Worm (Caenorhabditis elegans): ENCODE measurements around the gene M04C3.2.

Gene M04C3.2

DNA sequence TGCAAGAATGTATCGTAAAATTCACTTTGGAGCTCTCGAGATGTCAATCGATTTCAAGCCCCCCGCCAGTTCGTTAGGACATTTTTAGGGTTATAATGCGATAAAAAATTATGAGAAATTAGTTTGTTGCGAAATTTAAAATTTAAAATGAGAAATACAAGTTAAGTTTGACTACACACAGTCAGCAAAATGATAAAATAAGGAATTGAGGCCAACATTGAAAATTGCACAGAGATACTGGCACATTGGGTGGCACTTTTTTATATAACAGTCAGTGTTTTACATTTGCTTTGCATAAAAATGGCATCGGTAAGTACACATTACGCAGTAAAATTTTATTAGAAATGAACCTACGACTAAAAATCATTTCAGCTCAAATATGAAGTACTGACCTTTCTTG, 19.4 kb upstream of the M04C3.2 start, which contains the start of gene Y43F8B.12:
TSS of gene Y43F8B.12 (plus strand) at position 301 of the 400 bp plus-strand sequence.
- no peak for TF ChIP-seq W03F9.2 (tag; optimal IDR thresholded peaks at IDR 0.05)
- no peak for TF ChIP-seq him-1 (tag; optimal IDR thresholded peaks at IDR 0.05)
- no peak for TF ChIP-seq dao-5 (tag; optimal IDR thresholded peaks at IDR 0.05)

DNA sequence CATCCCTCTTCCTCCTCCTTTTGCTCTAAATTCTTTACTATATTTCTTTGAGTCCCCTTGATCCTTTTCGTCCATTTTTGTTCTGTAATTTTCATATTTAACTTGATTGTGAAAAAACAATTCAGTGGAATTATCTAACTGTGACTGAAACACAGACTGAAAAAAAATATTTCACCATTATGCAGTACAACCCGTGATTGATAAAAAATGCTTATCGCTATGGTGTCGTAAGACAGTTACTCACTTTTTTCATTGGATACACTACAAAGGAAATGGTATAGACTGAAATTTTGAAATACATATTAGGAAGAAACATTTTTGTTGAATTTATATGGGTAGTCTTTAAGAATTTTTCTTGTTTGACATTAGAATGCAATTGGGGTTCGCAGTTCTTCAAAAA, 18.9 kb upstream of the M04C3.2 start, which contains the start of gene Y43F8B.23:
TSS of gene Y43F8B.23 (minus strand) at position 75 of the 400 bp plus-strand sequence.
- TF ChIP-seq dao-5 (tag; optimal IDR thresholded peaks at IDR 0.05), result no peak
- TF ChIP-seq him-1 (tag; optimal IDR thresholded peaks at IDR 0.05), result no peak

DNA sequence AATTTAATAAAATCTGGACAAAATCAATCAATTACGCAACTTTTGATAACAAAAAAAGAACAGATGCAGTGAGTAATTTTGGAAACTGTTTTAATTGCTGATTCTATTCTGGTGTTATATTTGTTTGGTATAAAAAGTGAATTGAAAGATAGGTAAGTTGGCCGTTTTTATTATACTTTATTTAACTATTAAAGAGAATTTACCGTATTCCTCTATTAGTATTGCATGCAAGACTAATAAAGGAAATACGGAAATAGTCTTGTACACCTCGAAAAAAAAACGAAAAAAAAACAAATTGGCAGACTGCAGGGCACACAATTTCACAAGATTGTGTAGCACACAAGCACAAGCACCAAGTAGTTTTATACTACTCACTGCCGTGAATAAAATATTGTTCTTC, 13.9 kb upstream of the M04C3.2 start, which contains the start of gene Y43F8B.25:
TSS of gene Y43F8B.25 (plus strand) at position 301 of the 400 bp plus-strand sequence.
- TF ChIP-seq W03F9.2 (tag; optimal IDR thresholded peaks at IDR 0.05) (no peak), dao-5 (tag; optimal IDR thresholded peaks at IDR 0.05) (no peak), him-1 (tag; optimal IDR thresholded peaks at IDR 0.05) (no peak)

DNA sequence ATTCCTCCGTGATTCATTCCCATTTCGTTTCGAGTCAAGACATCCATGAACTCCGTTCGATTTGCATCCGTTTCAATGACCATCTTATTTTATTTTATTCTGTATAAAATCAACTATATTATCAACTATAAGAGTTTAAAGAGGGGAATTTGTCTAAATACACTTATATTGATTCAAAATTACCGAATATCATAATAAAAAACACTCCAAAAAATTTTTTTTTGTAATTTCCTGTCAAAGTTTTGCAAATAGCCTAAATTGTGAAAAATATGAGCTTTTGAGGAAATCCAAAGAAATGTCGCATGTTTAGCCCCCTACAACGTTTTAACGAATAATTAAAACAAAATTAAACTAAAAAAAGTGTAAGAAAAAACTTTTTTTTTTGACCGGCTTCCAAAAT, 13.3 kb upstream of the M04C3.2 start, which contains the start of gene Y43F8B.15:
TSS of gene Y43F8B.15 (minus strand) at position 101 of the 400 bp plus-strand sequence.
- TF ChIP-seq W03F9.2 (tag; optimal IDR thresholded peaks at IDR 0.05) (no peak), dao-5 (tag; optimal IDR thresholded peaks at IDR 0.05) (no peak), him-1 (tag; optimal IDR thresholded peaks at IDR 0.05) (no peak)

DNA sequence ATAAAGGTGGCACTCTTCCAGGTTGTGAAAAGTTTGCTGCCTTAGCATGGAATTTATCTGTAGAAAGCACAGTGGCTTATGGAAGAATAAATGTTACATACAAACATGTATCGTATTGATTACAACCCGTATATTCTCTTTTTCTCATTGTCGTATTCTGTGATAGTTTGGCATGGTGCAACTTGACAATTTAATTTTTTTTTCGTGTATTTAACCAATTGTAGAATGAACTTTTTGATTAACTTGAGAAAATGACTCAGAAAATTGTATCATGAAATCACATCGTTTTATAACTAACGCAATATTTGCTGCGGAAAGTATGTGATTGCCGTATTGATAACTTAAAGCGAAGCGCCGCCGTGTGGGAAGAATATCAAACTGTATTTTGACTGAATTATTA, 8.4 kb upstream of the M04C3.2 start, which contains the start of gene Y43F8B.24:
TSS of gene Y43F8B.24 (plus strand) at position 301 of the 400 bp plus-strand sequence.
- no peak for TF ChIP-seq him-1 (tag; optimal IDR thresholded peaks at IDR 0.05)
- TF ChIP-seq W03F9.2 (tag; optimal IDR thresholded peaks at IDR 0.05), result no peak
- TF ChIP-seq dao-5 (tag; optimal IDR thresholded peaks at IDR 0.05), result no peak

DNA sequence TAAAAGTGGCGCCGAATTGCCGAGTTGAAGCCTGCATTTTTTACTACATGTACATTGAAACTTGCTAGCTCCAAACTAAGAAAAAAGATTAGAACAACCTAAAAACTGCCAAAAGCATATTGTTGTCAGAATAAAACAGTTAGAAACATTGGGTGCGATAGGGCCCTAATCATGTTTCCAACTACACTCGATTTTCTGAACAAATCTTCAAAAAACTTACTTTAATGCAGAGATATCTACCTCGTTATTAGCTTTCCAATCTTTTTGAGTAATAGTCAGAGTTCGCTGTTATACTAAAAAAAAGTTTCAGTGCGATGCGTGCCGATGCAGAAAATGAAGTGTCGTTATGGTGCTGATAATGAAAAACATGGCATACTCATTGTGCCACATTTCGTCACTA, 6.9 kb upstream of the M04C3.2 start, which contains the start of the genes Y43F8B.13 and Y43F8B.14:
TSS of gene Y43F8B.13 (plus strand) at position 301 of the 400 bp plus-strand sequence.
TSS of gene Y43F8B.14 (minus strand) at position 322 of the 400 bp plus-strand sequence.
- no peak for TF ChIP-seq him-1 (tag; optimal IDR thresholded peaks at IDR 0.05)
- no peak for TF ChIP-seq dao-5 (tag; optimal IDR thresholded peaks at IDR 0.05)
- TF ChIP-seq W03F9.2 (tag; optimal IDR thresholded peaks at IDR 0.05), result no peak

DNA sequence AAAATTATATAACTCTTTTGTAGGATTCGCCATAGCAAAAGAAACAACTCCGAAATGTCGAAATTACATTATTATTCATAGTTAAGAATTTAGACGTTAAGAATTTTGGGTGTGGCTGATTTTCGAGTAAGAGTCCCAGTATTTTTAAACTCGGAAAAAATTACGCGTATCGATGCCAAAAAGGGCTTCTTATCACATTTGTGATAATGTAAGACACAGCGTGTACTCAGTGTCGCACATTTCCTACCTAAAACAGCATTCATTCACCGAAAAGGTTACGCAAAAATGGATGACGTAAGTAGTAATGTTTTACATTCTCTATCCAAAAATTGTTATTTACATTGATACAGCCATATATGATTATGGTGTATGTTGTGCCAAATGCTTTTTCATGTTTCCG, 839 bp upstream of the M04C3.2 start, which contains the start of gene M04C3.5:
TSS of gene M04C3.5 (plus strand) at position 190 of the 400 bp plus-strand sequence.
- TF ChIP-seq him-1 (tag; optimal IDR thresholded peaks at IDR 0.05) (no peak), W03F9.2 (tag; optimal IDR thresholded peaks at IDR 0.05) (no peak), dao-5 (tag; optimal IDR thresholded peaks at IDR 0.05) (no peak)

DNA sequence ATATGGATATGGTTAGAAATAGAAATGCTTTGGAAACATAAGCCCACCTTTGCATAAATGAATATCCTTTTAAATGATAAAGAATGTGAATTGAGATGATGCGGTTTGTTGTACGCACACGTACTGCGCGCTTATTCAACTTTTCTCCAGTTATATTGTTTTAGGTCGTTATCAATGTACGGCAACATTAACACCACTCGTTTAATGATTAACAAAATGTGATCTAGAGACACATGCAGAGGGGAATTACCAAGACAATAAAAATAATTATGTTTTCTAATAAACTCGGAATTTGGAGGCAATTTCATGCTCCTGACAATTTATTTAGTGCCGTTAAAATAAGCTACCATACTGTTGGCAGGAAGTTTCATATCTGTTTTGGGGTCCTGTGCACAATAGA, 3.3 kb downstream of the M04C3.2 start, which contains the start of gene M04C3.1:
TSS of gene M04C3.1 (minus strand) at position 164 of the 400 bp plus-strand sequence.
- TF ChIP-seq him-1 (tag; optimal IDR thresholded peaks at IDR 0.05) (no peak), W03F9.2 (tag; optimal IDR thresholded peaks at IDR 0.05) (no peak), dao-5 (tag; optimal IDR thresholded peaks at IDR 0.05) (no peak)

DNA sequence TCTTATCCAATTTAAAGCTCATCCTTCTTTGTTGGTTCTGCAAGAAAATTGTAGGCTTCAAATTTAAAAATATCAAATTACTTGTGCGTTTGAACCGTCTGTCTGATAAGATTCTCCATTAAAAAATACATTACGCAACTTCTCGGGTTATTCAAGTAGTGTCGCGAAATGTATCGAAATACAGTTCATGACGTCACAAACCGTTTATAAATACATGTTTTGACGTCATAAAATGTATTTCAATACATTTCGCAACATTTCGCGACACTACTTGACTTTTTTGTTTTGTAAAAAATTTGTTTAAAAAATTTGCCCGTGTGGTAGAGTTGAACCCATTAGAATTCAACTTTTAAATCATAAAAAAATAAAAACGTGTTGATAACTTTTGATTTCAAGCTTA, 5.1 kb downstream of the M04C3.2 start:
- TF ChIP-seq dao-5 (tag; optimal IDR thresholded peaks at IDR 0.05) (no peak), W03F9.2 (tag; optimal IDR thresholded peaks at IDR 0.05) (no peak)

DNA sequence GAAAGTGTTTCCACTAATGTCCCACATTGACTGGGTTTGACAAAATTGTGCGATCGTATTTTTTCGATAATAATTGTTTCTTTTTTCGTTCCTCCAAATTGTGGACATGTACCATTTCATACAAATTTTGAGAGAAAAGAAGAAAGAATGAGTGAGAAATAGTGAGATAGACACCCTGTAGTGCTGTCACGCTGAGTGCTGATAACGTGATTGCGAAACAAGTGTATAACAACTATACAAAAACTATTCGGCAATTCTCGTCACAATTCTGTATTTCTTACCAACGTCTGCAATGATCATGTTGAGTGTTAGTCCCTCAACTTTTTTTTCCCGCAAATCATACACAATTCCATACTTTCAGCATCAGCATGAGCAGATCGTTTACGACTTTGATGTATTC, 12.4 kb downstream of the M04C3.2 start, which contains the start of gene C25F9.14:
TSS of gene C25F9.14 (plus strand) at position 178 of the 400 bp plus-strand sequence.
- TF ChIP-seq him-1 (tag; optimal IDR thresholded peaks at IDR 0.05), result no peak
- TF ChIP-seq W03F9.2 (tag; optimal IDR thresholded peaks at IDR 0.05), result no peak
- no peak for TF ChIP-seq dao-5 (tag; optimal IDR thresholded peaks at IDR 0.05)

DNA sequence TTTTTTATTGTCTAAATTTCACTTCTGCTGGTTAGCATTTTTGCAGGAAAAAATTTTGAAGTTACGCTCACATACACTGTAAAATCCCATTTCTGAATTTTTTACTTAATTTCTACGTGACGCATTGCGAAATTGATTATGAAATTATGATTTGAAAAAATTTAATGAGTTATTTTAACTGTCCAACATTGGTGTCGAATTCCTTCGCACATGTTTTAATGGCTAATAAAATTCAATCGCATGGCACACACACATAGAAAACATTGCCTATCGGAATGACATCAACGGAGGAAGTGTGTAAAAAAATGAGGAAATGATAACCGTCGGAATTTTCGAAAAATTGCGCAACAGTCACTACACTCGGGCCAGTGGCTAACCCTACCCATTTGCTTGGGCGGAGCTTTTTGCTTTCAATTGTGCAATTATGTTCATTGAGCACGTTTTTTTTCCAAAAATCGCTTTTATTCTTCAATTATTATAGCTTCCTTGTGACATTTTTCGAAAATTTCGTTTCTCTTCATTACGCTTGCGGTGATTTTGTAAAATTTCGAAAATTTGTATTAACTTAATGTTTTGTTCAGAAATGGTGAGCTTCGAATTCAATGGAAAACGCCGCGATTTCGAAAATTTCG, 14.8 kb downstream of the M04C3.2 start, which contains the start of gene C25F9.16:
TSS of gene C25F9.16 (plus strand) at position 582 of the 632 bp plus-strand sequence.
- TF ChIP-seq W03F9.2 (tag; optimal IDR thresholded peaks at IDR 0.05), result no peak
- no peak for TF ChIP-seq him-1 (tag; optimal IDR thresholded peaks at IDR 0.05)
- TF ChIP-seq dao-5 (tag; optimal IDR thresholded peaks at IDR 0.05), result no peak

DNA sequence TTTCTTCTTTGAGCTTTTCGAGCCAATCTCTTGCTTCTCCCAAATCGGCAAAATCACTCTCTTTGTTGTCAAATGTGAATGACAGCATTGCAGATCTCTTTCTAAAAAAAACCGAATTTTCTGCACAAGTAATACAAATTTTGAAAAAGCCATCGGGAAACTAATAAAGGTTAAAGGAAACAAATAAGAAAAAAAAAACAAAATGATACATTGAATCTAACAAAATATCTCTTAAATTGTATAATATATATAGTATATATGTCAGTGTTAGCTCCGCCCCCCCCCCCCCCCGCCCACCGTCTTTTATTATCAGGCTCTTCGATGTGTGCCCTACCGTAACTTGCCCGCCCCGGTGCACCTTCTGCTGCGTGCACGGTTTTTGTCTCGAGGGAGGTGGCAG, 15.7 kb downstream of the M04C3.2 start, which contains the start of gene C25F9.11:
TSS of gene C25F9.11 (minus strand) at position 101 of the 400 bp plus-strand sequence.
- TF ChIP-seq W03F9.2 (tag; optimal IDR thresholded peaks at IDR 0.05) (no peak), dao-5 (tag; optimal IDR thresholded peaks at IDR 0.05) (no peak), him-1 (tag; optimal IDR thresholded peaks at IDR 0.05) (no peak)

DNA sequence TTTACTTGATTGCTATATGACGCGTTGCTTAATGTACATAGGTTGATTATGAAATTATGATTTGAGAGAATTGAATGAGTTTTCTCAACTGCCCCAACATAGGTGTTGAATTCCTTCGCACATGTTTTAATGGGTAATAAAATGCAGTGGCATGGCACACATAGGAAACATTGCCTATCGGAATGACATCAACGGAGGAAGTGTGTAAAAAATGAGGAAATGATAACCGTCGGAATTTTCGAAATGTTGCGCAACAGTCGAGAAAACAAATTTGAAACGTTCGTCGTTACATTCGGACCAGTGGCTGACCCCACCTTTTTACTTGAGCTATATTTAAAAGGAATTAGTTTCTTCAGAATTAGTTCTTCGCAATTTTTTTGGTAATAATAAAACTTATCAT, 16.7 kb downstream of the M04C3.2 start:
- TF ChIP-seq dao-5 (tag; optimal IDR thresholded peaks at IDR 0.05), result no peak
- TF ChIP-seq him-1 (tag; optimal IDR thresholded peaks at IDR 0.05), result no peak
- TF ChIP-seq W03F9.2 (tag; optimal IDR thresholded peaks at IDR 0.05), result no peak

DNA sequence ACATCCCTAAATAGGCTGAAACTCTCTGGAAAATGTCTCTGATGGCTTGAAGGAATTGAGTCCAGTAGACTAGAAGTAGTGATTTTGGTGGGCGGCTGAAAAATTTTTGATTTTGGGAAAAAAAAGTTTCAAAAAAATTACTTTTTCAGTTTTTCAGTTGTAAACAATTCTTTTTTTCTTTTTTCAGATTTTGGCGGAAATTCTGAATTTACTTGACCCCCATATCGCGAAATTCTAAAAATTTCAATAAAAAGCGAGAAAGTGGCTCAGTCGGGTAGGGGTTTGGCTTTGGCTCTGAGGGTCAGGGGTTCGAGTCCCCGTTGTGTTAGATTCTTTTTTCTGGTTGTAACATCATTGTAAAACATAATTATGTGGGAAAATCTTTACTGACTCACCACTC, 17.7 kb downstream of the M04C3.2 start, which contains the start of gene srw-85:
TSS of gene srw-85 (minus strand) at position 101 of the 400 bp plus-strand sequence.
- no peak for TF ChIP-seq W03F9.2 (tag; optimal IDR thresholded peaks at IDR 0.05)
- no peak for TF ChIP-seq dao-5 (tag; optimal IDR thresholded peaks at IDR 0.05)
- TF ChIP-seq him-1 (tag; optimal IDR thresholded peaks at IDR 0.05), result no peak
